Worm (Caenorhabditis elegans) whole organism, mixed stage, embryonic: ENCODE measurements around the gene C41H7.2.

ENCODE experiments used
- M03D4.4 ChIP-seq: sonication (generic microtip); optimal IDR thresholded peaks from 2 replicates; lab custom pipeline; 2017; ENCODE audit warnings: mild to moderate bottlenecking, missing genetic modification characterization, missing compliant biosample characterization
- bed-3 ChIP-seq: fragments of 200-800 bp; sonication (Bioruptor generic); optimal IDR thresholded peaks from 3 replicates; lab custom pipeline; 2018; ENCODE audit warnings: mild to moderate bottlenecking, missing genetic modification characterization, moderate library complexity, missing compliant biosample characterization
- ceh-39 ChIP-seq: fragments of 150-350 bp; optimal IDR thresholded peaks from 2 replicates; lab custom pipeline; 2014; ENCODE audit warnings: missing biosample characterization, missing genetic modification characterization
- ceh-43 ChIP-seq: fragments of 200-800 bp; sonication (Bioruptor generic); optimal IDR thresholded peaks from 2 replicates; lab custom pipeline; 2018; ENCODE audit warnings: mild to moderate bottlenecking, missing genetic modification characterization, moderate library complexity, missing compliant biosample characterization
- ces-1 ChIP-seq: fragments of 150-350 bp; optimal IDR thresholded peaks from 2 replicates; lab custom pipeline; 2014; ENCODE audit warnings: missing biosample characterization, missing genetic modification reagents, missing genetic modification characterization
- cnd-1 ChIP-seq: fragments of 200-800 bp; sonication (Bioruptor generic); optimal IDR thresholded peaks from 2 replicates; lab custom pipeline; 2018; ENCODE audit warnings: mild to moderate bottlenecking, missing genetic modification characterization, missing compliant biosample characterization
- drap-1 ChIP-seq: fragments of 200-800 bp; sonication (Bioruptor generic); optimal IDR thresholded peaks from 3 replicates; lab custom pipeline; 2018; ENCODE audit warnings: mild to moderate bottlenecking, missing genetic modification characterization, missing compliant biosample characterization
- elt-1 ChIP-seq: sonication (generic microtip); optimal IDR thresholded peaks from 2 replicates; lab custom pipeline; 2017; ENCODE audit warnings: missing genetic modification characterization, mild to moderate bottlenecking, missing compliant biosample characterization, antibody characterized with exemption, moderate library complexity, borderline replicate concordance; ENCODE audit not compliant: insufficient read depth
- elt-3 ChIP-seq: fragments of 150-350 bp; optimal IDR thresholded peaks from 2 replicates; lab custom pipeline; 2014; ENCODE audit warnings: missing biosample characterization, missing genetic modification characterization
- flh-1 ChIP-seq: fragments of 200-800 bp; sonication (Bioruptor generic); optimal IDR thresholded peaks from 2 replicates; lab custom pipeline; 2018; ENCODE audit warnings: mild to moderate bottlenecking, missing genetic modification characterization, moderate library complexity, missing compliant biosample characterization
- ham-2 ChIP-seq: fragments of 200-800 bp; sonication (Bioruptor generic); optimal IDR thresholded peaks from 2 replicates; lab custom pipeline; 2018; ENCODE audit warnings: mild to moderate bottlenecking, missing genetic modification characterization, missing compliant biosample characterization
- hlh-1 ChIP-seq: fragments of 150-350 bp; optimal IDR thresholded peaks from 2 replicates; lab custom pipeline; 2014; ENCODE audit warnings: missing biosample characterization, missing genetic modification reagents, missing genetic modification characterization
- lin-13 ChIP-seq: fragments of 150-350 bp; optimal IDR thresholded peaks from 2 replicates; lab custom pipeline; 2014; ENCODE audit warnings: missing biosample characterization, missing genetic modification characterization
- lin-32 ChIP-seq: fragments of 200-800 bp; sonication (Bioruptor generic); optimal IDR thresholded peaks from 2 replicates; lab custom pipeline; 2018; ENCODE audit warnings: mild to moderate bottlenecking, missing genetic modification characterization, missing compliant biosample characterization
- lsy-2 ChIP-seq: fragments of 150-350 bp; optimal IDR thresholded peaks from 2 replicates; lab custom pipeline; 2014; ENCODE audit warnings: missing biosample characterization, missing genetic modification characterization
- mab-5 ChIP-seq: fragments of 150-350 bp; optimal IDR thresholded peaks from 2 replicates; lab custom pipeline; 2014; ENCODE audit warnings: missing biosample characterization, missing genetic modification characterization
- mep-1 ChIP-seq: fragments of 150-350 bp; optimal IDR thresholded peaks from 2 replicates; lab custom pipeline; 2017; ENCODE audit warnings: missing biosample characterization, missing genetic modification reagents, missing genetic modification characterization, inconsistent platforms
- mls-2 ChIP-seq: sonication (generic microtip); optimal IDR thresholded peaks from 2 replicates; lab custom pipeline; 2016; ENCODE audit warnings: mild to moderate bottlenecking, missing genetic modification characterization, moderate library complexity, missing compliant biosample characterization
- nhr-12 ChIP-seq: fragments of 150-350 bp; optimal IDR thresholded peaks from 2 replicates; lab custom pipeline; 2014; ENCODE audit warnings: missing biosample characterization, missing genetic modification characterization
- nhr-237 ChIP-seq: fragments of 150-350 bp; optimal IDR thresholded peaks from 2 replicates; lab custom pipeline; 2014; ENCODE audit warnings: missing biosample characterization, missing genetic modification characterization
- nhr-28 ChIP-seq: fragments of 150-350 bp; optimal IDR thresholded peaks from 2 replicates; lab custom pipeline; 2014; ENCODE audit warnings: missing biosample characterization, missing genetic modification characterization
- nhr-76 ChIP-seq: sonication (generic microtip); optimal IDR thresholded peaks from 2 replicates; lab custom pipeline; 2017; ENCODE audit warnings: missing biosample characterization, missing genetic modification characterization
- pha-4 ChIP-seq: fragments of 150-350 bp; optimal IDR thresholded peaks from 2 replicates; lab custom pipeline; 2018; ENCODE audit warnings: missing biosample characterization, missing genetic modification reagents, missing genetic modification characterization
- sem-2 ChIP-seq: fragments of 200-800 bp; sonication (Bioruptor generic); optimal IDR thresholded peaks from 2 replicates; lab custom pipeline; 2018; ENCODE audit warnings: mild to moderate bottlenecking, missing genetic modification characterization, missing compliant biosample characterization
- snpc-4 ChIP-seq: fragments of 150-350 bp; optimal IDR thresholded peaks from 2 replicates; lab custom pipeline; 2014; ENCODE audit warnings: missing biosample characterization, missing genetic modification characterization
- sptf-1 ChIP-seq: sonication (generic microtip); optimal IDR thresholded peaks from 2 replicates; lab custom pipeline; 2017; ENCODE audit warnings: mild to moderate bottlenecking, missing genetic modification characterization, moderate library complexity, missing compliant biosample characterization
- tbx-8 ChIP-seq: fragments of 200-800 bp; sonication (Bioruptor generic); optimal IDR thresholded peaks from 2 replicates; lab custom pipeline; 2018; ENCODE audit warnings: mild to moderate bottlenecking, missing genetic modification characterization, moderate library complexity, missing compliant biosample characterization
- unc-120 ChIP-seq: sonication (generic microtip); optimal IDR thresholded peaks from 2 replicates; lab custom pipeline; 2017; ENCODE audit warnings: missing genetic modification characterization, missing compliant biosample characterization; ENCODE audit not compliant: poor library complexity, severe bottlenecking
- unc-39 ChIP-seq: fragments of 150-350 bp; optimal IDR thresholded peaks from 2 replicates; lab custom pipeline; 2014; ENCODE audit warnings: missing biosample characterization, missing genetic modification characterization
- unc-62 ChIP-seq: fragments of 150-350 bp; optimal IDR thresholded peaks from 2 replicates; lab custom pipeline; 2014; ENCODE audit warnings: missing biosample characterization, missing genetic modification reagents, missing genetic modification characterization
- zip-8 ChIP-seq: fragments of 150-350 bp; optimal IDR thresholded peaks from 2 replicates; lab custom pipeline; 2014; ENCODE audit warnings: missing biosample characterization, missing genetic modification characterization

C41H7.2 gene

DNA sequence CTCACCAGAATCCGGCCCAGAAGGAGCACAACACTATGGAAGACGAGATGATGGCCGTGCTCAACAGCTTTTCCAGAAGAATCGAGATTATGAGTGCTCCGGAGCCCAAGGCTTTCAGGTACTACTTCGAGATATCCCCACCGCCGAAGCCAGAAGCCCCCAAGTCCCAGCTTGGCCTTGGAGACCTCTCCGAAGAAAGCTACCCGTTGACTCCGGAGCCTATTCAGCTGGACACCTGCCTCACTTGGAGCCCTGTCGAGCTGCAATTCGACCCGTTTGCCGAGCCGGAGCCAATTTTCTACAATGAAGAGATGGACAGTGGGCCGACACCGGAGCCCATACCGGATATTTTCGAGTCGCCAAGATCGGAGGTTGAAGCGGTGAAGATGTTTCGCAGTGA, 47.0 kb downstream of the C41H7.2 start:
- TF ChIP-seq lsy-2 (tag; lab: Kevin White, UChicago) (no peak), ceh-43 (GFP tag; lab: Kevin White, UChicago) (no peak)
- TF ChIP-seq, all 35 proteins: peak for 0

- TF ChIP-seq flh-1 = no peak
- TF ChIP-seq unc-62 (GFP tag; lab: Kevin White, UChicago) = no peak
- no peak for TF ChIP-seq ceh-39 (tag; lab: Kevin White, UChicago)
- no peak for TF ChIP-seq elt-3 (tag; lab: Kevin White, UChicago)
- no peak for TF ChIP-seq ces-1 (GFP tag; lab: Kevin White, UChicago)
- TF ChIP-seq sem-2 (GFP tag; lab: Kevin White, UChicago) = no peak
- no peak for TF ChIP-seq ceh-43 (GFP tag; lab: Kevin White, UChicago)
- no peak for TF ChIP-seq lin-13 (tag; lab: Kevin White, UChicago)
- TF ChIP-seq sptf-1 (tag; lab: Kevin White, UChicago) = no peak
- TF ChIP-seq tbx-8 (GFP tag; lab: Kevin White, UChicago) = no peak
- no peak for TF ChIP-seq nhr-28 (tag; lab: Kevin White, UChicago)
- TF ChIP-seq mep-1 (tag; lab: Kevin White, UChicago) = no peak
- no peak for TF ChIP-seq snpc-4 (tag; lab: Kevin White, UChicago)
- TF ChIP-seq, all 35 proteins: peak for 0
Observed at ce11 chrII:3062222-3062621, 47.6 kb downstream of the C41H7.2 start.

ce11 chrII:3062876-3063275, 48.3 kb downstream of the C41H7.2 start:
- TF ChIP-seq nhr-76 = no peak
- TF ChIP-seq nhr-237 = no peak
- TF ChIP-seq ceh-39 (tag; lab: Kevin White, UChicago) = no peak
- TF ChIP-seq drap-1 (GFP tag; lab: Kevin White, UChicago) = no peak
- no peak for TF ChIP-seq bed-3 (GFP tag; lab: Kevin White, UChicago)
- no peak for TF ChIP-seq pha-4 (tag; lab: Kevin White, UChicago)
- TF ChIP-seq ham-2 (GFP tag; lab: Kevin White, UChicago) = no peak
- TF ChIP-seq unc-62 (GFP tag; lab: Kevin White, UChicago) = no peak
- TF ChIP-seq elt-1 = no peak
- no peak for TF ChIP-seq mls-2 (tag; lab: Kevin White, UChicago)
- TF ChIP-seq flh-1 = no peak
- TF ChIP-seq hlh-1 (tag; lab: Kevin White, UChicago) = no peak
- no peak for TF ChIP-seq sptf-1 (tag; lab: Kevin White, UChicago)
- no peak for TF ChIP-seq unc-120 (tag; lab: Kevin White, UChicago)
- TF ChIP-seq ceh-43 (GFP tag; lab: Kevin White, UChicago) = no peak
- TF ChIP-seq elt-3 (tag; lab: Kevin White, UChicago) = no peak
- no peak for TF ChIP-seq zip-8 (tag; lab: Kevin White, UChicago)
- TF ChIP-seq nhr-28 (tag; lab: Kevin White, UChicago) = no peak
- TF ChIP-seq, all 35 proteins: peak for 0

- no peak for TF ChIP-seq mab-5
- peak; percentile 16 for TF ChIP-seq ces-1 (GFP tag; lab: Kevin White, UChicago)
Observed at ce11 chrII:3063366-3063765, 48.7 kb downstream of the C41H7.2 start.

DNA sequence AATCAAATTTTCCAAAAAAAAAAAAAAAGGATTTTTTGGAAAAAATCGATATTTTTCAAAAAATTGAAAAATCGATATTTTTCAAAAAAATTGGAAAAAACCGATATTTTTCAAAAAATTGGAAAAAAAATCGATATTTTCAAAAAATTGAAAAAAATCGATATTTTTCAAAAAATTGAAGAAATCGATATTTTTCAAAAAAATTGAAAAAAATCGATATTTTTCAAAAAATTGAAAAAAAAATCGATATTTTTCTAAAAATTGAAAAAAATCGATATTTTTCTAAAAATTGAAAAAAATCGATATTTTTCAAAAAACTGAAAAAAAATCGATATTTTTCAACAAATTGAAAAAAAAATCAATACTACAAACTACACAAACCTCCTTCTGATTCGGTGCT, 49.4 kb downstream of the C41H7.2 start:
- no peak for TF ChIP-seq unc-62 (GFP tag; lab: Kevin White, UChicago)
- no peak for TF ChIP-seq unc-39 (tag; lab: Kevin White, UChicago)
- TF ChIP-seq lin-32 (GFP tag; lab: Kevin White, UChicago) = no peak
- no peak for TF ChIP-seq nhr-12
- TF ChIP-seq drap-1 (GFP tag; lab: Kevin White, UChicago) = no peak
- TF ChIP-seq cnd-1 (tag; lab: Kevin White, UChicago) = no peak
- TF ChIP-seq M03D4.4 = no peak
- TF ChIP-seq unc-120 (tag; lab: Kevin White, UChicago) = no peak
- TF ChIP-seq hlh-1 (tag; lab: Kevin White, UChicago) = no peak
- no peak for TF ChIP-seq mls-2 (tag; lab: Kevin White, UChicago)
- TF ChIP-seq elt-3 (tag; lab: Kevin White, UChicago) = no peak
